Fruit fly (Drosophila melanogaster): ENCODE data around the gene CG2962.

- TF ChIP-seq Pif1B (GFP tag; optimal IDR thresholded peaks at IDR 0.05) = no peak
- no peak for TF ChIP-seq CG12605 (GFP tag; IDR thresholded peaks at IDR 0.05)
Measured at dm6 chrX:10261172-10261571, 44.7 kb upstream of the CG2962 start.

Measured in whole organism, pupa.